Fruit fly (Drosophila melanogaster): ENCODE measurements around the gene CG12605.
A peak's percentile ranks its signal among the peaks of the same experiment; 100 is the strongest.

Gene CG12605

dm6 chr3L:3970372-3971031 is 5.9 kb upstream of the CG12605 start (continued):
- TF ChIP-seq dm (GFP tag; optimal IDR thresholded peaks at IDR 0.05) (no peak), Kr (GFP tag; optimal IDR thresholded peaks at IDR 0.05) (no peak), slp2 (GFP tag; optimal IDR thresholded peaks at IDR 0.05) (no peak), ham (GFP tag; IDR thresholded peaks at IDR 0.05) (no peak), sna (GFP tag; IDR thresholded peaks at IDR 0.05; ENCODE audit: partially characterized antibody) (no peak), bcd (GFP tag; optimal IDR thresholded peaks at IDR 0.05) (peak; percentile 39), CG34376 (GFP tag; optimal IDR thresholded peaks at IDR 0.05) (no peak), Vsx1 (GFP tag; optimal IDR thresholded peaks at IDR 0.05) (no peak), pb (GFP tag; optimal IDR thresholded peaks at IDR 0.05) (no peak), Dbx (GFP tag; IDR thresholded peaks at IDR 0.05) (no peak), CG2199 (GFP tag; IDR thresholded peaks at IDR 0.05) (no peak), CG8290 (GFP tag; optimal IDR thresholded peaks at IDR 0.05) (no peak), CG8290 (tag; optimal IDR thresholded peaks at IDR 0.05) (peak in 1 of 2 experiments; percentile 39), CG2712 (tag; optimal IDR thresholded peaks at IDR 0.05) (peak; percentile 21), ab (GFP tag; optimal IDR thresholded peaks at IDR 0.05) (no peak), Aef1 (GFP tag; IDR thresholded peaks at IDR 0.05) (0 out of 3 replicates have a peak, but pooled peaks have one; percentile 19), CG5245 (GFP tag; optimal IDR thresholded peaks at IDR 0.05) (no peak), Eip74EF (GFP tag; optimal IDR thresholded peaks at IDR 0.05) (no peak), CG7357 (GFP tag; IDR thresholded peaks at IDR 0.05) (no peak), CG8478 (optimal IDR thresholded peaks at IDR 0.05) (no peak), tgo (GFP tag; IDR thresholded peaks at IDR 0.05) (peak; percentile 26; the same call in 2 of the 3 replicates), wek (GFP tag; optimal IDR thresholded peaks at IDR 0.05) (no peak), CG1024 (GFP tag; IDR thresholded peaks at IDR 0.05) (no peak), CG8944 (GFP tag; optimal IDR thresholded peaks at IDR 0.05) (no peak), CG1603 (tag; optimal IDR thresholded peaks at IDR 0.05) (peak; percentile 28), CG12236 (GFP tag; optimal IDR thresholded peaks at IDR 0.05) (no peak), Poxn (GFP tag; IDR thresholded peaks at IDR 0.05) (no peak), CG11247 (GFP tag; IDR thresholded peaks at IDR 0.05) (no peak), CG34224 (GFP tag; IDR thresholded peaks at IDR 0.05; ENCODE audit: partially characterized antibody) (no peak), fd102C (GFP tag; optimal IDR thresholded peaks at IDR 0.05) (no peak), CG10979 (tag; optimal IDR thresholded peaks at IDR 0.05) (peak; percentile 37), CG14441 (GFP tag; IDR thresholded peaks at IDR 0.05) (no peak), Pdp1 (GFP tag; optimal IDR thresholded peaks at IDR 0.05) (peak in 1 of 2 experiments; percentile 19), esg (GFP tag; conservative IDR thresholded peaks at IDR 0.05) (peak; percentile 59), sob (GFP tag; IDR thresholded peaks at IDR 0.05) (peak; percentile 35; the same call in 1 of the 2 replicates), CG15514 (GFP tag; optimal IDR thresholded peaks at IDR 0.05) (peak; percentile 23), pum (GFP tag; optimal IDR thresholded peaks at IDR 0.05) (no peak), da (GFP tag; optimal IDR thresholded peaks at IDR 0.05) (no peak), CG2875 (GFP tag; optimal IDR thresholded peaks at IDR 0.05) (no peak), Hand (GFP tag; optimal IDR thresholded peaks at IDR 0.05) (peak; percentile 42), CG9797 (GFP tag; optimal IDR thresholded peaks at IDR 0.05) (no peak), sens (GFP tag) (peak; percentile 89), Gug (GFP tag; IDR thresholded peaks at IDR 0.05) (no peak), zen (tag; optimal IDR thresholded peaks at IDR 0.05) (no peak), onecut (GFP tag; IDR thresholded peaks at IDR 0.05) (no peak), fru (optimal IDR thresholded peaks at IDR 0.05) (no peak), CG4820 (GFP tag; optimal IDR thresholded peaks at IDR 0.05) (peak; percentile 3), CG12942 (GFP tag; optimal IDR thresholded peaks at IDR 0.05) (no peak), h (optimal IDR thresholded peaks at IDR 0.05) (no peak), sim (GFP tag; IDR thresholded peaks at IDR 0.05) (no peak), CG4707 (GFP tag; optimal IDR thresholded peaks at IDR 0.05) (no peak), CG5953 (GFP tag; IDR thresholded peaks at IDR 0.05) (no peak)
